Worm (Caenorhabditis elegans) whole organism, L3 larva: ENCODE data around the gene F40G9.15.
A peak's percentile ranks its signal among the peaks of the same experiment; 100 is the strongest.

Source experiments
- ZK546.5 ChIP-seq: sonication (generic microtip); optimal IDR thresholded peaks from 2 replicates; lab custom pipeline; 2017; ENCODE audit warnings: missing biosample characterization, missing genetic modification characterization
- ama-1 ChIP-seq: fragments of 150-350 bp; optimal IDR thresholded peaks from 2 replicates; lab custom pipeline; 2018
- ceh-16 ChIP-seq: sonication (generic microtip); optimal IDR thresholded peaks from 2 replicates; lab custom pipeline; 2017; ENCODE audit warnings: missing biosample characterization, missing genetic modification characterization
- ceh-28 ChIP-seq: fragments of 150-350 bp; optimal IDR thresholded peaks from 2 replicates; lab custom pipeline; 2014; ENCODE audit warnings: missing biosample characterization, missing genetic modification reagents, missing genetic modification characterization
- ceh-82 ChIP-seq: fragments of 150-350 bp; optimal IDR thresholded peaks from 2 replicates; lab custom pipeline; 2014; ENCODE audit warnings: missing biosample characterization, missing genetic modification characterization
- daf-12 ChIP-seq: fragments of 150-350 bp; optimal IDR thresholded peaks from 2 replicates; lab custom pipeline; 2014; ENCODE audit warnings: missing biosample characterization, missing genetic modification reagents, missing genetic modification characterization
- egl-27 ChIP-seq: sonication (generic microtip); optimal IDR thresholded peaks from 4 replicates; lab custom pipeline; 2017; ENCODE audit warnings: missing biosample characterization, missing genetic modification reagents, missing genetic modification characterization
- egl-5 ChIP-seq: fragments of 150-350 bp; optimal IDR thresholded peaks from 2 replicates; lab custom pipeline; 2017; ENCODE audit warnings: missing biosample characterization, missing genetic modification reagents, missing genetic modification characterization, inconsistent platforms
- elt-2 ChIP-seq: sonication (generic microtip); optimal IDR thresholded peaks from 2 replicates; lab custom pipeline; 2016; ENCODE audit warnings: missing genetic modification reagents, mild to moderate bottlenecking, missing genetic modification characterization, missing compliant biosample characterization
- eor-1 ChIP-seq, 2 experiments: fragments of 150-350 bp; optimal IDR thresholded peaks; 2 replicates each; lab custom pipeline; 2014 to 2018; ENCODE audit warnings: missing biosample characterization in 2 of 2, missing genetic modification characterization in 2 of 2
- fkh-10 ChIP-seq: sonication (generic microtip); optimal IDR thresholded peaks from 2 replicates; lab custom pipeline; 2017; ENCODE audit warnings: missing biosample characterization, missing genetic modification reagents, missing genetic modification characterization
- fos-1 ChIP-seq: fragments of 150-350 bp; optimal IDR thresholded peaks from 2 replicates; lab custom pipeline; 2014; ENCODE audit warnings: missing biosample characterization, missing genetic modification characterization
- hmg-11 ChIP-seq: sonication (generic microtip); optimal IDR thresholded peaks from 2 replicates; lab custom pipeline; 2016; ENCODE audit warnings: missing genetic modification characterization, missing compliant biosample characterization
- jun-1 ChIP-seq: fragments of 150-350 bp; optimal IDR thresholded peaks from 2 replicates; lab custom pipeline; 2014; ENCODE audit warnings: missing biosample characterization, missing genetic modification reagents, missing genetic modification characterization
- lin-15B ChIP-seq: fragments of 150-350 bp; optimal IDR thresholded peaks from 2 replicates; lab custom pipeline; 2014; ENCODE audit warnings: missing biosample characterization, missing genetic modification characterization
- lin-39 ChIP-seq: fragments of 150-350 bp; optimal IDR thresholded peaks from 2 replicates; lab custom pipeline; 2018; ENCODE audit warnings: missing biosample characterization, missing genetic modification reagents, missing genetic modification characterization
- mml-1 ChIP-seq: fragments of 150-350 bp; sonication (generic microtip); optimal IDR thresholded peaks from 3 replicates; lab custom pipeline; 2014; ENCODE audit warnings: missing biosample characterization, missing genetic modification characterization
- nfya-1 ChIP-seq: sonication (generic microtip); optimal IDR thresholded peaks from 2 replicates; lab custom pipeline; 2017; ENCODE audit warnings: missing genetic modification characterization, mild to moderate bottlenecking, missing compliant biosample characterization, antibody characterized with exemption, moderate library complexity; ENCODE audit not compliant: insufficient read depth
- nhr-12 ChIP-seq: fragments of 150-350 bp; optimal IDR thresholded peaks from 2 replicates; lab custom pipeline; 2014; ENCODE audit warnings: missing biosample characterization, missing genetic modification characterization
- nhr-23 ChIP-seq: fragments of 150-350 bp; optimal IDR thresholded peaks from 2 replicates; lab custom pipeline; 2014; ENCODE audit warnings: missing biosample characterization, missing genetic modification reagents, missing genetic modification characterization
- nhr-25 ChIP-seq: sonication (generic microtip); optimal IDR thresholded peaks from 2 replicates; lab custom pipeline; 2017; ENCODE audit warnings: missing biosample characterization, missing genetic modification characterization
- nhr-28 ChIP-seq: fragments of 150-350 bp; optimal IDR thresholded peaks from 2 replicates; lab custom pipeline; 2014; ENCODE audit warnings: missing biosample characterization, missing genetic modification characterization
- nhr-67 ChIP-seq: fragments of 150-350 bp; optimal IDR thresholded peaks from 2 replicates; lab custom pipeline; 2014; ENCODE audit warnings: missing biosample characterization, missing genetic modification characterization
- nhr-76 ChIP-seq: fragments of 150-350 bp; sonication (generic microtip); optimal IDR thresholded peaks from 5 replicates; lab custom pipeline; 2014; ENCODE audit warnings: missing biosample characterization, missing genetic modification characterization
- pha-4 ChIP-seq: fragments of 150-350 bp; optimal IDR thresholded peaks from 2 replicates; lab custom pipeline; 2014; ENCODE audit warnings: missing biosample characterization, missing genetic modification reagents, missing genetic modification characterization
- pqm-1 ChIP-seq: fragments of 150-350 bp; optimal IDR thresholded peaks from 2 replicates; lab custom pipeline; 2017; ENCODE audit warnings: missing biosample characterization, missing genetic modification characterization, inconsistent platforms
- skn-1 ChIP-seq: fragments of 150-350 bp; optimal IDR thresholded peaks from 2 replicates; lab custom pipeline; 2014; ENCODE audit warnings: missing biosample characterization, missing genetic modification characterization
- snpc-4 ChIP-seq: fragments of 150-350 bp; optimal IDR thresholded peaks from 2 replicates; lab custom pipeline; 2014; ENCODE audit warnings: missing biosample characterization, missing genetic modification characterization
- tbx-2 ChIP-seq: sonication (generic microtip); optimal IDR thresholded peaks from 2 replicates; lab custom pipeline; 2016; ENCODE audit warnings: mild to moderate bottlenecking, missing genetic modification characterization, missing compliant biosample characterization
- unc-39 ChIP-seq: sonication (generic microtip); optimal IDR thresholded peaks from 4 replicates; lab custom pipeline; 2017; ENCODE audit warnings: missing biosample characterization, missing genetic modification characterization
- zag-1 ChIP-seq: fragments of 150-350 bp; optimal IDR thresholded peaks from 2 replicates; lab custom pipeline; 2014; ENCODE audit warnings: missing biosample characterization, missing genetic modification characterization

The F40G9.15 gene

ce11 chrIII:178126-178525, 4.1 kb upstream of the F40G9.15 start:
- TF ChIP-seq egl-5 (no peak), ceh-16 (no peak), jun-1 (tag; lab: Kevin White, UChicago) (no peak), fos-1 (no peak), hmg-11 (no peak), tbx-2 (tag; lab: Kevin White, UChicago) (no peak), daf-12 (tag; lab: Kevin White, UChicago) (no peak), zag-1 (tag; lab: Kevin White, UChicago) (no peak), egl-27 (tag; lab: Kevin White, UChicago) (no peak), elt-2 (no peak), ama-1 (lab: Kevin White, UChicago) (no peak), skn-1 (tag; lab: Kevin White, UChicago) (no peak), nfya-1 (tag; lab: Kevin White, UChicago) (no peak), nhr-76 (tag; lab: Kevin White, UChicago) (no peak)
- TF ChIP-seq, all 47 proteins: peak for 0

ce11 chrIII:179123-179592, 3.0 kb upstream of the F40G9.15 start, which contains the start of gene F40G9.6:
F40G9.6 (plus strand) TSS chrIII:179542.
- TF ChIP-seq nhr-28 (tag; lab: Kevin White, UChicago) (no peak), hmg-11 (no peak), ceh-82 (tag; lab: Kevin White, UChicago) (no peak), egl-27 (tag; lab: Kevin White, UChicago) (no peak), unc-39 (tag; lab: Kevin White, UChicago) (no peak), nhr-23 (tag; lab: Kevin White, UChicago) (no peak), nhr-25 (no peak), fkh-10 (GFP tag; lab: Kevin White, UChicago) (no peak), pqm-1 (tag; lab: Kevin White, UChicago) (no peak)

- TF ChIP-seq nhr-67 (tag; lab: Kevin White, UChicago): no peak
- TF ChIP-seq nfya-1 (tag; lab: Kevin White, UChicago): no peak
- TF ChIP-seq, all 47 proteins: peak for 0
These were observed 1.2 kb upstream of the F40G9.15 start, which contains the start of gene F40G9.5 for ce11 chrIII:180963-181362. F40G9.5 (plus strand) TSS chrIII:181263.

- TF ChIP-seq mml-1 (tag; lab: Kevin White, UChicago) (no peak), elt-2 (peak; percentile 66), pqm-1 (tag; lab: Kevin White, UChicago) (peak; percentile 52)
These were observed 892 bp downstream of the F40G9.15 start for ce11 chrIII:183072-183471.

- TF ChIP-seq nhr-25: no peak
- peak; percentile 49 for TF ChIP-seq ceh-28 (tag; lab: Kevin White, UChicago)
These were observed 2.2 kb downstream of the F40G9.15 start for ce11 chrIII:184335-184734.

- TF ChIP-seq elt-2: peak; percentile 19
These were observed 3.7 kb downstream of the F40G9.15 start for ce11 chrIII:185909-186308.

- no peak for TF ChIP-seq snpc-4 (tag; lab: Kevin White, UChicago)
- TF ChIP-seq ZK546.5 (tag; lab: Kevin White, UChicago): no peak
- no peak for TF ChIP-seq nhr-12 (tag; lab: Kevin White, UChicago)
These were observed 5.6 kb downstream of the F40G9.15 start, which contains the start of gene mxl-2 for ce11 chrIII:187829-188228. mxl-2 (minus strand) TSS chrIII:188131.

- no peak for TF ChIP-seq ceh-82 (tag; lab: Kevin White, UChicago)
- TF ChIP-seq lin-39: no peak
- TF ChIP-seq tbx-2 (tag; lab: Kevin White, UChicago): no peak
- no peak for TF ChIP-seq eor-1 (tag; optimal IDR thresholded peaks at IDR 0.05; lab: Kevin White, UChicago)
- peak; percentile 15 for TF ChIP-seq lin-15B (tag; lab: Kevin White, UChicago)
- TF ChIP-seq daf-12 (tag; lab: Kevin White, UChicago): no peak
- TF ChIP-seq nfya-1 (tag; lab: Kevin White, UChicago): peak; percentile 29
- peak; percentile 51 for TF ChIP-seq pha-4 (tag; lab: Kevin White, UChicago)
- TF ChIP-seq mml-1 (tag; lab: Kevin White, UChicago): no peak
- no peak for TF ChIP-seq fkh-10 (GFP tag; lab: Kevin White, UChicago)
- peak; percentile 39 for TF ChIP-seq hmg-11
- peak; percentile 14 for TF ChIP-seq skn-1 (tag; lab: Kevin White, UChicago)
- peak; percentile 42 for TF ChIP-seq elt-2
- TF ChIP-seq, all 47 proteins: peak for 6
These were observed 6.3 kb downstream of the F40G9.15 start, which contains the start of gene ubc-20 for ce11 chrIII:188426-188888. ubc-20 (plus strand) TSS chrIII:188838.
